Fruit fly (Drosophila melanogaster) whole organism, embryonic: ENCODE results near the gene CG18171.

ENCODE experiments used
- B-H2 ChIP-seq: fragments of 200-800 bp; sonication (Bioruptor generic); optimal IDR thresholded peaks from 2 replicates; lab custom pipeline; 2018; ENCODE audit warnings: missing biosample characterization, mild to moderate bottlenecking, missing genetic modification characterization
- CG1024 ChIP-seq: fragments of 200-800 bp; sonication (Bioruptor generic); IDR thresholded peaks from 2 replicates; pipeline ENCODE4 v1.3.6; 2022; ENCODE audit warnings: missing biosample characterization, missing genetic modification characterization
- CG10267 ChIP-seq: fragments of 200-800 bp; sonication (Bioruptor generic); optimal IDR thresholded peaks from 2 replicates; lab custom pipeline; 2018; ENCODE audit warnings: missing biosample characterization, mild to moderate bottlenecking, missing genetic modification characterization, moderate library complexity
- CG10274 ChIP-seq: fragments of 200-800 bp; sonication (Bioruptor generic); optimal IDR thresholded peaks from 3 replicates; lab custom pipeline; 2017; ENCODE audit warnings: missing biosample characterization, mild to moderate bottlenecking, missing genetic modification characterization
- CG10462 ChIP-seq: fragments of 200-800 bp; sonication (Bioruptor generic); optimal IDR thresholded peaks from 2 replicates; lab custom pipeline; 2016; ENCODE audit warnings: missing biosample characterization, missing genetic modification characterization
- CG12769 ChIP-seq: fragments of 200-800 bp; sonication (Bioruptor generic); optimal IDR thresholded peaks from 2 replicates; lab custom pipeline; 2019; ENCODE audit warnings: missing biosample characterization, mild to moderate bottlenecking, missing genetic modification characterization, moderate library complexity
- CG12942 ChIP-seq: fragments of 200-800 bp; sonication (Bioruptor generic); optimal IDR thresholded peaks from 3 replicates; lab custom pipeline; 2016; ENCODE audit warnings: missing biosample characterization, missing genetic modification characterization
- CG13123 ChIP-seq: fragments of 200-800 bp; sonication (Bioruptor generic); optimal IDR thresholded peaks from 2 replicates; lab custom pipeline; 2016; ENCODE audit warnings: missing biosample characterization, missing genetic modification characterization
- CG13296 ChIP-seq: fragments of 200-800 bp; sonication (Bioruptor generic); optimal IDR thresholded peaks from 3 replicates; lab custom pipeline; 2018; ENCODE audit warnings: missing biosample characterization, mild to moderate bottlenecking, missing genetic modification characterization
- CG13775 ChIP-seq: fragments of 200-800 bp; sonication (Bioruptor generic); optimal IDR thresholded peaks from 3 replicates; lab custom pipeline; 2017; ENCODE audit warnings: missing biosample characterization, mild to moderate bottlenecking, missing genetic modification characterization
- CG14965 ChIP-seq: fragments of 200-800 bp; sonication (Bioruptor generic); optimal IDR thresholded peaks from 2 replicates; lab custom pipeline; 2016; ENCODE audit warnings: missing biosample characterization, missing genetic modification characterization, borderline replicate concordance
- CG17359 ChIP-seq: fragments of 200-800 bp; sonication (Bioruptor generic); optimal IDR thresholded peaks from 3 replicates; lab custom pipeline; 2018; ENCODE audit warnings: missing biosample characterization, mild to moderate bottlenecking, missing genetic modification characterization, moderate library complexity
- CG2875 ChIP-seq: fragments of 200-800 bp; sonication (Bioruptor generic); optimal IDR thresholded peaks from 2 replicates; lab custom pipeline; 2017; ENCODE audit warnings: missing biosample characterization, mild to moderate bottlenecking, missing genetic modification characterization, missing genetic modification reagents
- CG30431 ChIP-seq: fragments of 200-800 bp; sonication (Bioruptor generic); optimal IDR thresholded peaks from 2 replicates; lab custom pipeline; 2017; ENCODE audit warnings: missing biosample characterization, missing genetic modification characterization
- CG3726 ChIP-seq: fragments of 200-800 bp; sonication (Bioruptor generic); IDR thresholded peaks from 3 replicates; pipeline ENCODE4, ENCODE4 v1.3.6; 2022; ENCODE audit warnings: missing biosample characterization, missing genetic modification characterization
- CG8290 ChIP-seq, 3 experiments: fragments of 200-800 bp; sonication (Bioruptor generic); optimal IDR thresholded peaks; 2 replicates each; lab custom pipeline; 2016 to 2019; ENCODE audit warnings: missing biosample characterization in 3 of 3, missing genetic modification characterization in 3 of 3, mild to moderate bottlenecking in 2 of 3, moderate library complexity in 1 of 3
- CTCF ChIP-seq: fragments of 200-800 bp; sonication (Bioruptor generic); optimal IDR thresholded peaks from 2 replicates; lab custom pipeline; 2017; ENCODE audit warnings: missing biosample characterization, mild to moderate bottlenecking, missing genetic modification characterization, moderate library complexity
- D19B ChIP-seq: fragments of 200-800 bp; sonication (Bioruptor generic); optimal IDR thresholded peaks from 2 replicates; lab custom pipeline; 2017; ENCODE audit warnings: missing biosample characterization, mild to moderate bottlenecking, missing genetic modification characterization
- Dip3 ChIP-seq: fragments of 200-800 bp; sonication (Bioruptor generic); optimal IDR thresholded peaks from 3 replicates; lab custom pipeline; 2016; ENCODE audit warnings: missing biosample characterization, missing genetic modification characterization
- Dp ChIP-seq: fragments of 200-800 bp; sonication (Bioruptor generic); optimal IDR thresholded peaks from 2 replicates; lab custom pipeline; 2018; ENCODE audit warnings: missing biosample characterization, mild to moderate bottlenecking, missing genetic modification characterization, moderate library complexity
- Fer1 ChIP-seq: fragments of 200-800 bp; sonication (Bioruptor generic); optimal IDR thresholded peaks from 2 replicates; lab custom pipeline; 2017; ENCODE audit warnings: missing biosample characterization, mild to moderate bottlenecking, missing genetic modification characterization
- HLHmδ ChIP-seq: fragments of 200-800 bp; sonication (Bioruptor generic); optimal IDR thresholded peaks from 2 replicates; lab custom pipeline; 2018; ENCODE audit warnings: missing biosample characterization, mild to moderate bottlenecking, missing genetic modification characterization, moderate library complexity
- Hmr ChIP-seq: fragments of 200-800 bp; sonication (Bioruptor generic); optimal IDR thresholded peaks from 3 replicates; lab custom pipeline; 2017; ENCODE audit warnings: mild to moderate bottlenecking, missing biosample characterization, missing genetic modification reagents, missing genetic modification characterization
- Med ChIP-seq: fragments of 200-800 bp; sonication (Bioruptor generic); peaks from one replicate; lab custom pipeline; 2016; ENCODE audit warnings: missing biosample characterization, missing genetic modification characterization, mild to moderate bottlenecking, inconsistent platforms, moderate library complexity
- Myb ChIP-seq: fragments of 200-800 bp; sonication (Bioruptor generic); optimal IDR thresholded peaks from 2 replicates; lab custom pipeline; 2016; ENCODE audit warnings: missing biosample characterization, missing genetic modification characterization
- NFAT ChIP-seq: fragments of 200-800 bp; sonication (Bioruptor generic); IDR thresholded peaks from 2 replicates; pipeline ENCODE4 v1.3.6; 2022; ENCODE audit warnings: missing biosample characterization, missing genetic modification characterization
- NfI ChIP-seq: fragments of 200-800 bp; sonication (Bioruptor generic); optimal IDR thresholded peaks from 3 replicates; lab custom pipeline; 2018; ENCODE audit warnings: missing biosample characterization, mild to moderate bottlenecking, missing genetic modification characterization, moderate library complexity
- Sry-β ChIP-seq: fragments of 200-800 bp; sonication (Bioruptor generic); optimal IDR thresholded peaks from 2 replicates; lab custom pipeline; 2018; ENCODE audit warnings: missing biosample characterization, mild to moderate bottlenecking, missing genetic modification characterization, moderate library complexity
- Trl ChIP-seq, 3 experiments: fragments of >200 bp in 2 of 3; fragments of 200-800 bp in 1 of 3; sonication (Bioruptor generic) in 1 of 3; optimal IDR thresholded peaks; 2 replicates in 1 of 3; 3 replicates in 2 of 3; lab custom pipeline; 2016 to 2017; ENCODE audit warnings: missing biosample characterization in 1 of 3, missing genetic modification characterization in 1 of 3
- ab ChIP-seq: fragments of 200-800 bp; sonication (Bioruptor generic); optimal IDR thresholded peaks from 2 replicates; lab custom pipeline; 2016; ENCODE audit warnings: missing biosample characterization, missing genetic modification characterization
- abd-A ChIP-seq: fragments of 200-800 bp; sonication (Bioruptor generic); optimal IDR thresholded peaks from 3 replicates; lab custom pipeline; 2019; ENCODE audit warnings: missing biosample characterization, mild to moderate bottlenecking, missing genetic modification characterization, moderate library complexity
- br ChIP-seq: fragments of >200 bp; optimal IDR thresholded peaks from 2 replicates; lab custom pipeline; 2017
- bsh ChIP-seq, 2 experiments: fragments of 200-800 bp; sonication (Bioruptor generic); optimal IDR thresholded peaks; 2 replicates each; lab custom pipeline; 2017 to 2018; ENCODE audit warnings: mild to moderate bottlenecking in 2 of 2, missing biosample characterization in 2 of 2, missing genetic modification characterization in 2 of 2, moderate library complexity in 1 of 2
- chinmo ChIP-seq: fragments of 200-800 bp; sonication (Bioruptor generic); IDR thresholded peaks from 4 replicates; pipeline ENCODE4 v1.3.6; 2022; ENCODE audit warnings: missing biosample characterization, missing genetic modification characterization; ENCODE audit not compliant: partially characterized antibody
- chn ChIP-seq: fragments of 200-800 bp; sonication (Bioruptor generic); optimal IDR thresholded peaks from 2 replicates; lab custom pipeline; 2016; ENCODE audit warnings: missing biosample characterization, missing genetic modification characterization
- danr ChIP-seq: fragments of 200-800 bp; sonication (Bioruptor generic); IDR thresholded peaks from 2 replicates; pipeline ENCODE4 v1.3.6; 2022; ENCODE audit warnings: missing biosample characterization, missing genetic modification characterization
- dysf ChIP-seq: fragments of 200-800 bp; sonication (Bioruptor generic); IDR thresholded peaks from 3 replicates; pipeline ENCODE4 v1.3.6; 2022; ENCODE audit warnings: missing biosample characterization, missing genetic modification characterization
- ewg ChIP-seq: fragments of 200-800 bp; sonication (Bioruptor generic); optimal IDR thresholded peaks from 3 replicates; lab custom pipeline; 2017; ENCODE audit warnings: mild to moderate bottlenecking, missing biosample characterization, missing genetic modification reagents, missing genetic modification characterization
- exex ChIP-seq: fragments of 200-800 bp; sonication (Bioruptor generic); optimal IDR thresholded peaks from 4 replicates; lab custom pipeline; 2018; ENCODE audit warnings: missing biosample characterization, mild to moderate bottlenecking, missing genetic modification characterization, moderate library complexity
- gfzf ChIP-seq: fragments of 200-800 bp; sonication (Bioruptor generic); optimal IDR thresholded peaks from 2 replicates; lab custom pipeline; 2016; ENCODE audit warnings: missing biosample characterization, mild to moderate bottlenecking, missing genetic modification characterization, moderate library complexity
- hb ChIP-seq: fragments of 200-800 bp; sonication (Bioruptor generic); IDR thresholded peaks from 3 replicates; pipeline ENCODE4 v1.3.6; 2022; ENCODE audit warnings: missing biosample characterization, missing genetic modification characterization; ENCODE audit not compliant: partially characterized antibody
- hth ChIP-seq: fragments of >200 bp; optimal IDR thresholded peaks from 2 replicates; lab custom pipeline; 2017; ENCODE audit warnings: inconsistent platforms
- jumu ChIP-seq: fragments of 200-800 bp; sonication (Bioruptor generic); optimal IDR thresholded peaks from 3 replicates; lab custom pipeline; 2016; ENCODE audit warnings: missing biosample characterization, missing genetic modification characterization
- pzg ChIP-seq: fragments of 200-800 bp; sonication (Bioruptor generic); optimal IDR thresholded peaks from 3 replicates; lab custom pipeline; 2018; ENCODE audit warnings: missing biosample characterization, mild to moderate bottlenecking, missing genetic modification characterization, moderate library complexity
- ranshi ChIP-seq: fragments of 200-800 bp; sonication (Bioruptor generic); IDR thresholded peaks from 2 replicates; pipeline ENCODE4 v1.3.6; 2022; ENCODE audit warnings: missing biosample characterization, missing genetic modification characterization
- slp2 ChIP-seq: fragments of 200-800 bp; sonication (Bioruptor generic); optimal IDR thresholded peaks from 2 replicates; lab custom pipeline; 2016; ENCODE audit warnings: missing biosample characterization, missing genetic modification characterization
- tll ChIP-seq, 2 experiments: fragments of 200-800 bp in 1 of 2; fragments of >200 bp in 1 of 2; sonication (Bioruptor generic) in 1 of 2; optimal IDR thresholded peaks; 2 replicates each; lab custom pipeline; 2017 to 2019; ENCODE audit warnings: missing biosample characterization in 2 of 2, missing genetic modification characterization in 2 of 2, mild to moderate bottlenecking in 1 of 2, moderate library complexity in 1 of 2
- tna ChIP-seq: fragments of 200-800 bp; sonication (Bioruptor generic); IDR thresholded peaks from 2 replicates; pipeline ENCODE4 v1.3.6; 2022; ENCODE audit warnings: missing biosample characterization, missing genetic modification characterization; ENCODE audit not compliant: partially characterized antibody

The CG18171 gene

dm6 chr3L:1748218-1748617, 25.3 kb upstream of the CG18171 start (continued):
- TF ChIP-seq ranshi, result no peak
- TF ChIP-seq pzg (GFP tag; lab: Kevin White, UChicago), result peak; percentile 8
- no peak for TF ChIP-seq CG10274 (GFP tag; lab: Kevin White, UChicago)
- peak; percentile 2 for TF ChIP-seq B-H2 (GFP tag; lab: Kevin White, UChicago)
- TF ChIP-seq ab, result no peak
- peak; percentile 98 for TF ChIP-seq ewg (GFP tag; lab: Kevin White, UChicago)
- no peak for TF ChIP-seq br
- no peak for TF ChIP-seq HLHmδ (GFP tag; lab: Kevin White, UChicago)
- no peak for TF ChIP-seq CG8290 (GFP tag; optimal IDR thresholded peaks at IDR 0.05; lab: Kevin White, UChicago)
- peak in 1 of 2 experiments; percentile 46 for TF ChIP-seq CG8290 (tag; optimal IDR thresholded peaks at IDR 0.05; lab: Kevin White, UChicago)
- TF ChIP-seq bsh (GFP tag; optimal IDR thresholded peaks at IDR 0.05; lab: Kevin White, UChicago), result no peak
- no peak for TF ChIP-seq tna (GFP tag; lab: Robert Waterston, UW)
- TF ChIP-seq Hmr, result peak; percentile 38
- TF ChIP-seq CG1024 (GFP tag; lab: Robert Waterston, UW), result no peak
- peak; percentile 22 to 32 for TF ChIP-seq Trl (optimal IDR thresholded peaks at IDR 0.05; lab: Kevin White, UChicago)
- no peak for TF ChIP-seq Trl (GFP tag; optimal IDR thresholded peaks at IDR 0.05; lab: Kevin White, UChicago)
- no peak for TF ChIP-seq CG13775 (GFP tag; lab: Kevin White, UChicago)
- TF ChIP-seq CTCF (GFP tag; lab: Kevin White, UChicago), result no peak
- TF ChIP-seq dysf (GFP tag; lab: Robert Waterston, UW), result no peak
- TF ChIP-seq Fer1, result no peak
- peak; percentile 88 for TF ChIP-seq Med (GFP tag; lab: Kevin White, UChicago)
- no peak for TF ChIP-seq hth (lab: Kevin White, UChicago)
- peak; percentile 20 for TF ChIP-seq Sry-β (GFP tag; lab: Kevin White, UChicago)
- no peak for TF ChIP-seq hb (GFP tag; lab: Robert Waterston, UW)
- TF ChIP-seq CG12942, result no peak
- TF ChIP-seq abd-A (tag; lab: Kevin White, UChicago), result peak; percentile 27
- TF ChIP-seq slp2 (GFP tag; lab: Kevin White, UChicago), result no peak
- peak; percentile 10 for TF ChIP-seq NfI (GFP tag; lab: Kevin White, UChicago)

dm6 chr3L:1746338-1747199, 23.6 kb upstream of the CG18171 start, which contains the start of gene CG13921:
CG13921 (plus strand) TSS chr3L:1746907.
- TF ChIP-seq danr (GFP tag; lab: Robert Waterston, UW) (peak; percentile 98), D19B (peak; percentile 93), CG13123 (peak; percentile 98), CG3726 (peak; percentile 99), Dip3 (GFP tag; lab: Kevin White, UChicago) (peak; percentile 95), CG30431 (peak; percentile 99), chinmo (GFP tag; lab: Robert Waterston, UW) (peak; percentile 69; the same call in 1 of the 4 replicates), CG2875 (peak; percentile 99), CG12769 (tag; lab: Kevin White, UChicago) (peak; percentile 99), tll (GFP tag; optimal IDR thresholded peaks at IDR 0.05; lab: Kevin White, UChicago) (peak in 1 of 2 experiments; percentile 94), Dp (GFP tag; lab: Kevin White, UChicago) (peak; percentile 21), NFAT (peak; percentile 97), CG17359 (tag; lab: Kevin White, UChicago) (peak; percentile 99), gfzf (GFP tag; lab: Kevin White, UChicago) (peak; percentile 39), CG13296 (GFP tag; lab: Kevin White, UChicago) (peak; percentile 96), exex (tag; lab: Kevin White, UChicago) (peak; percentile 82), Myb (peak; percentile 93), CG10462 (GFP tag; lab: Kevin White, UChicago) (peak; percentile 99), CG14965 (GFP tag; lab: Kevin White, UChicago) (peak; percentile 93), CG10267 (peak; percentile 99), hth (lab: Kevin White, UChicago) (no peak), chn (GFP tag; lab: Kevin White, UChicago) (peak; percentile 100), jumu (GFP tag; lab: Kevin White, UChicago) (peak; percentile 99)
